Fruit fly (Drosophila melanogaster) whole organism, adult: Measurements from ENCODE around the gene Ddx56.

Experiments used
- CG11617 ChIP-seq: fragments of 200-800 bp; sonication (Bioruptor generic); optimal IDR thresholded peaks from 2 replicates; lab custom pipeline; 2017; ENCODE audit warnings: mild to moderate bottlenecking, missing biosample characterization, missing genetic modification reagents, missing genetic modification characterization
- CG12768 ChIP-seq: fragments of 200-800 bp; sonication (Bioruptor generic); optimal IDR thresholded peaks from 2 replicates; lab custom pipeline; 2017; ENCODE audit warnings: missing biosample characterization, missing genetic modification characterization, mild to moderate bottlenecking, moderate library complexity, missing genetic modification reagents
- CG14711 ChIP-seq: fragments of 200-800 bp; sonication (Bioruptor generic); optimal IDR thresholded peaks from 2 replicates; lab custom pipeline; 2018; ENCODE audit warnings: missing biosample characterization, mild to moderate bottlenecking, missing genetic modification characterization, moderate library complexity
- CG1620 ChIP-seq: fragments of 200-800 bp; sonication (Bioruptor generic); optimal IDR thresholded peaks from 2 replicates; lab custom pipeline; 2016; ENCODE audit warnings: missing biosample characterization, missing genetic modification characterization
- CG33017 ChIP-seq: fragments of 200-800 bp; sonication (Bioruptor generic); optimal IDR thresholded peaks from 2 replicates; lab custom pipeline; 2018; ENCODE audit warnings: missing biosample characterization, mild to moderate bottlenecking, missing genetic modification characterization, moderate library complexity
- CG5204 ChIP-seq: fragments of 200-800 bp; sonication (Bioruptor generic); optimal IDR thresholded peaks from 2 replicates; lab custom pipeline; 2016; ENCODE audit warnings: missing biosample characterization, missing genetic modification characterization
- CG7045 ChIP-seq: fragments of 200-800 bp; sonication (Bioruptor generic); optimal IDR thresholded peaks from 2 replicates; lab custom pipeline; 2017; ENCODE audit warnings: missing biosample characterization, mild to moderate bottlenecking, missing genetic modification characterization
- CG7101 ChIP-seq: fragments of 200-800 bp; sonication (Bioruptor generic); optimal IDR thresholded peaks from 2 replicates; lab custom pipeline; 2018; ENCODE audit warnings: missing biosample characterization, mild to moderate bottlenecking, missing genetic modification characterization, moderate library complexity
- Clk ChIP-seq: fragments of 200-800 bp; sonication (Bioruptor generic); optimal IDR thresholded peaks from 2 replicates; lab custom pipeline; 2017; ENCODE audit warnings: missing biosample characterization, missing genetic modification characterization
- Crg-1 ChIP-seq: fragments of 200-800 bp; sonication (Bioruptor generic); optimal IDR thresholded peaks from 2 replicates; lab custom pipeline; 2016; ENCODE audit warnings: missing biosample characterization, missing genetic modification characterization
- Hr96 ChIP-seq: fragments of 200-800 bp; sonication (Bioruptor generic); optimal IDR thresholded peaks from 2 replicates; lab custom pipeline; 2016; ENCODE audit warnings: missing biosample characterization, missing genetic modification characterization
- Mnt ChIP-seq: fragments of 200-800 bp; sonication (Bioruptor generic); optimal IDR thresholded peaks from 2 replicates; lab custom pipeline; 2016; ENCODE audit warnings: missing biosample characterization, mild to moderate bottlenecking, missing genetic modification characterization
- bab1 ChIP-seq: fragments of 200-800 bp; sonication (Bioruptor generic); optimal IDR thresholded peaks from 3 replicates; lab custom pipeline; 2019; ENCODE audit warnings: missing biosample characterization, mild to moderate bottlenecking, missing genetic modification characterization, moderate library complexity
- cic ChIP-seq: fragments of 200-800 bp; sonication (Bioruptor generic); optimal IDR thresholded peaks from 2 replicates; lab custom pipeline; 2017; ENCODE audit warnings: missing biosample characterization, mild to moderate bottlenecking, missing genetic modification characterization, moderate library complexity
- cnc ChIP-seq, 2 experiments: fragments of >200 bp; optimal IDR thresholded peaks; 2 replicates each; lab custom pipeline; 2017
- kay ChIP-seq: fragments of 200-800 bp; sonication (Bioruptor generic); peaks from one replicate; lab custom pipeline; 2016; ENCODE audit warnings: missing biosample characterization, missing genetic modification characterization, borderline replicate concordance
- ovo ChIP-seq: fragments of 200-800 bp; sonication (Bioruptor generic); optimal IDR thresholded peaks from 2 replicates; lab custom pipeline; 2016; ENCODE audit warnings: missing biosample characterization, missing genetic modification characterization
- pad ChIP-seq: fragments of 200-800 bp; sonication (Bioruptor generic); optimal IDR thresholded peaks from 3 replicates; lab custom pipeline; 2017; ENCODE audit warnings: missing biosample characterization, missing genetic modification characterization, mild to moderate bottlenecking, moderate library complexity, missing genetic modification reagents
- tj ChIP-seq: fragments of 200-800 bp; sonication (Bioruptor generic); optimal IDR thresholded peaks from 3 replicates; lab custom pipeline; 2017; ENCODE audit warnings: missing biosample characterization, mild to moderate bottlenecking, missing genetic modification characterization, moderate library complexity
- toe ChIP-seq: fragments of 200-800 bp; sonication (Bioruptor generic); optimal IDR thresholded peaks from 2 replicates; lab custom pipeline; 2016; ENCODE audit warnings: missing biosample characterization, missing genetic modification characterization

Ddx56 gene

DNA sequence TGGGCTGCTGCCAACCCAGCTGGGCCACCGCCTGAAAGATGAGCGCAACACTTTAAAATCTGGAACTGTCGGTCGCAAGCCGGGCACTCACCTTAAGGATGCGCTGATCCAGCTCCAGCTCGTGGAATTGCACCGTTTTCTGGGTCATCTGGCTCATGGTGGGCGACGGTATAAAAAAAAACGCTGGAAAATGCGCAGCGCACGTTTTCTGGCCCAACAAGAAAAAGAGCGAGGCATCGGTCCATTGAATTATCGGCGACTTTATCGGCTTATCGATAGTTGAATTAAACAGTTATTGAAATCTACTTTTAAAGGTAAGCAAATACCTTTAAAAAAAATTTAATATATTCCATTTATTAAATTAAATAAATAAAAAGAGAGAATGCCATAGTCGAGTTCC lies at the start of gene Ddx56:
Gene Ddx56, minus strand, starts transcription at position 252 of the 400 bp plus-strand sequence.
- peak; percentile 54 for TF ChIP-seq Mnt (GFP tag; lab: Kevin White, UChicago)
- TF ChIP-seq bab1 (GFP tag; lab: Kevin White, UChicago), result no peak

- TF ChIP-seq cnc (optimal IDR thresholded peaks at IDR 0.05; lab: Kevin White, UChicago) (no peak), Hr96 (no peak), Crg-1 (GFP tag; lab: Kevin White, UChicago) (no peak), cic (GFP tag; lab: Kevin White, UChicago) (no peak), CG7045 (GFP tag; lab: Kevin White, UChicago) (no peak), CG7101 (tag; lab: Kevin White, UChicago) (no peak), ovo (no peak), kay (GFP tag; lab: Kevin White, UChicago) (no peak), CG14711 (no peak), Mnt (GFP tag; lab: Kevin White, UChicago) (no peak), toe (GFP tag; lab: Kevin White, UChicago) (no peak), CG1620 (GFP tag; lab: Kevin White, UChicago) (no peak), bab1 (GFP tag; lab: Kevin White, UChicago) (no peak), Clk (GFP tag; lab: Kevin White, UChicago) (no peak), tj (GFP tag; lab: Kevin White, UChicago) (no peak), CG5204 (GFP tag; lab: Kevin White, UChicago) (no peak), pad (GFP tag; lab: Kevin White, UChicago) (no peak), CG12768 (GFP tag; lab: Kevin White, UChicago) (no peak), CG33017 (tag; lab: Kevin White, UChicago) (no peak)
Measured at dm6 chrX:21429156-21429555, 41.4 kb upstream of the Ddx56 start, which contains the start of gene CG10918. Gene CG10918 (minus strand): TSS chrX:21429256.

- no peak for TF ChIP-seq pad (GFP tag; lab: Kevin White, UChicago)
- TF ChIP-seq Clk (GFP tag; lab: Kevin White, UChicago), result no peak
- no peak for TF ChIP-seq CG14711
- TF ChIP-seq cnc (optimal IDR thresholded peaks at IDR 0.05; lab: Kevin White, UChicago), result no peak
- TF ChIP-seq CG33017 (tag; lab: Kevin White, UChicago), result no peak
Measured at dm6 chrX:21402672-21403071, 14.9 kb upstream of the Ddx56 start, which contains the start of gene whe. Gene whe (minus strand): TSS chrX:21402772.

DNA sequence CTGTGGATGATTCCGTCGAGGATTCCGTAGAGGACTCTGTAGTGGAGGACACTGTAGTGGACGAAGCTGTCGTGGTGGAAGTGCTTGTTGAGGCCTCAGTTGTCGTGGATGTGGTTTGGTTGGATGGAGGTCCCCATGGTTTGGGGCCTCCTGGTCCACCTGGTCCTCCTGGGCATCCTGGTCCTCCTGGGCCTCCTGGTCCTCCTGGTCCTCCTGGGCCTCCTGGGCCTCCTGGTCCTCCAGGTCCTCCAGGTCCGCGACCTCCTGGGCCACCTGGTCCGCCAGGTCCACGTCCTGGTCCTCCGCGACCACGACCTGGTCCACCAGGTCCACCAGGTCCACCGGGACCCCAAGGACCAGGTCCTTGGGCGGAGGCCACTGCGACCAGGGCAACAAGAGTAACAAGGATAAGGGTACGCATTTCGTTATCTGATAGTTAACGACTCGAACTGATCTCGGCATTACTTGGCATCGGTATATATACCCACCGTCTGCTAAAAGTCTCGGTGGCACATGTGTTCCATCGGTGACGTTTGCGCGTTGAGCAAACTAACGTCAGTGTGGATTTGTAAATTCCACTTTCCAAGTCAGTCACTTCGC lies 9.2 kb upstream of the Ddx56 start, which contains the start of gene lcs:
Gene lcs, minus strand, starts transcription at position 457 of the 600 bp plus-strand sequence.
- no peak for TF ChIP-seq ovo

- no peak for TF ChIP-seq CG33017 (tag; lab: Kevin White, UChicago)
- TF ChIP-seq pad (GFP tag; lab: Kevin White, UChicago), result no peak
- TF ChIP-seq tj (GFP tag; lab: Kevin White, UChicago), result no peak
- TF ChIP-seq CG7101 (tag; lab: Kevin White, UChicago), result no peak
- no peak for TF ChIP-seq kay (GFP tag; lab: Kevin White, UChicago)
- TF ChIP-seq cnc (optimal IDR thresholded peaks at IDR 0.05; lab: Kevin White, UChicago), result no peak
- no peak for TF ChIP-seq CG1620 (GFP tag; lab: Kevin White, UChicago)
- TF ChIP-seq Mnt (GFP tag; lab: Kevin White, UChicago), result no peak
- no peak for TF ChIP-seq CG7045 (GFP tag; lab: Kevin White, UChicago)
- TF ChIP-seq bab1 (GFP tag; lab: Kevin White, UChicago), result no peak
- TF ChIP-seq CG12768 (GFP tag; lab: Kevin White, UChicago), result no peak
- no peak for TF ChIP-seq CG5204 (GFP tag; lab: Kevin White, UChicago)
- TF ChIP-seq Hr96, result no peak
- no peak for TF ChIP-seq CG11617 (GFP tag; lab: Kevin White, UChicago)
- no peak for TF ChIP-seq cic (GFP tag; lab: Kevin White, UChicago)
- TF ChIP-seq Crg-1 (GFP tag; lab: Kevin White, UChicago), result no peak
Measured at dm6 chrX:21388734-21389133, 988 bp upstream of the Ddx56 start, which contains the start of gene mst. Gene mst (plus strand): TSS chrX:21388977.

dm6 chrX:21378344-21378882 lies 9.3 kb downstream of the Ddx56 start:
- TF ChIP-seq Clk (GFP tag; lab: Kevin White, UChicago), result no peak
- no peak for TF ChIP-seq bab1 (GFP tag; lab: Kevin White, UChicago)
- no peak for TF ChIP-seq CG7045 (GFP tag; lab: Kevin White, UChicago)
- TF ChIP-seq CG11617 (GFP tag; lab: Kevin White, UChicago), result no peak
- no peak for TF ChIP-seq Crg-1 (GFP tag; lab: Kevin White, UChicago)
- TF ChIP-seq Hr96, result no peak
- no peak for TF ChIP-seq CG7101 (tag; lab: Kevin White, UChicago)
- TF ChIP-seq toe (GFP tag; lab: Kevin White, UChicago), result no peak
- no peak for TF ChIP-seq CG5204 (GFP tag; lab: Kevin White, UChicago)
- no peak for TF ChIP-seq CG33017 (tag; lab: Kevin White, UChicago)
- no peak for TF ChIP-seq cnc (optimal IDR thresholded peaks at IDR 0.05; lab: Kevin White, UChicago)
- no peak for TF ChIP-seq CG12768 (GFP tag; lab: Kevin White, UChicago)
- TF ChIP-seq pad (GFP tag; lab: Kevin White, UChicago), result no peak
